Worm (Caenorhabditis elegans) whole organism, midembryonic: Measurements from ENCODE around the gene sra-6.

Experiments
- cog-1 ChIP-seq: sonication (generic microtip); optimal IDR thresholded peaks from 2 replicates; lab custom pipeline; 2016; ENCODE audit warnings: missing genetic modification characterization, missing compliant biosample characterization
- flt-1 ChIP-seq: fragments of 200-800 bp; sonication (Bioruptor generic); IDR thresholded peaks from 2 replicates; pipeline ENCODE4 v1.3.6; 2022; ENCODE audit warnings: missing genetic modification characterization, missing compliant biosample characterization
- ztf-23 ChIP-seq: fragments of 200-800 bp; sonication (Bioruptor generic); IDR thresholded peaks from 2 replicates; pipeline ENCODE4 v1.3.6; 2022; ENCODE audit warnings: missing genetic modification reagents, missing genetic modification characterization, missing compliant biosample characterization

DNA sequence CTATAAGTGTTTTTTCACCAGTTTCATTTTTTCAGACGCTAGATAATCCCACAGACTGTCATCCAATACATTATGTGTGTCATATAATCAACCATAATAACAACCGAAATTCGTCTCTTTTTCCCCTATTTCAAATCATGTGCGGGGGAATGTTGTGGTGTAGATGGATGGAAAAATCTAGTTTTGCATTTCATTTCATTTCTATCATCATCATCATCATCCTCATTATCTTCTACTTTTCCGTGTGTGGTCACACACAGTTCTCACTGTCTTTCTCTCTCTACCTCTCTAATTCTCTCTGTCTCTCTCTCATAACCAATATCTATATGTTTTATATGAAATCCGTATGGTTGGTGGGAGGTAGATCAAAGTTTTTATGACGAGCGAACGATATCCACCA, 22.8 kb upstream of the sra-6 start:
- TF ChIP-seq flt-1 (GFP tag; lab: Robert Waterston, UW) (no peak), ztf-23 (no peak), cog-1 (tag; lab: Kevin White, UChicago) (no peak)
